Fruit fly (Drosophila melanogaster) whole organism, pupa: ENCODE results near the gene larp.

ENCODE experiments used
- CG13204 ChIP-seq: fragments of 200-800 bp; sonication (Bioruptor generic); optimal IDR thresholded peaks from 2 replicates; lab custom pipeline; 2018; ENCODE audit warnings: missing biosample characterization, mild to moderate bottlenecking, missing genetic modification characterization, moderate library complexity
- CG14655 ChIP-seq: fragments of 200-800 bp; sonication (Bioruptor generic); optimal IDR thresholded peaks from 3 replicates; lab custom pipeline; 2017; ENCODE audit warnings: mild to moderate bottlenecking, missing biosample characterization, missing genetic modification reagents, missing genetic modification characterization
- CG32121 ChIP-seq: fragments of 200-800 bp; sonication (Bioruptor generic); IDR thresholded peaks from 2 replicates; pipeline ENCODE4 v1.3.6; 2022; ENCODE audit warnings: missing biosample characterization, missing genetic modification characterization
- CG34367 ChIP-seq: fragments of 200-800 bp; sonication (Bioruptor generic); optimal IDR thresholded peaks from 2 replicates; lab custom pipeline; 2018; ENCODE audit warnings: missing biosample characterization, mild to moderate bottlenecking, missing genetic modification characterization
- CG4496 ChIP-seq: fragments of 200-800 bp; sonication (Bioruptor generic); IDR thresholded peaks from 3 replicates; pipeline ENCODE4 v1.3.6; 2022; ENCODE audit warnings: missing biosample characterization, missing genetic modification characterization
- CG8159 ChIP-seq: fragments of 200-800 bp; sonication (Bioruptor generic); optimal IDR thresholded peaks from 3 replicates; lab custom pipeline; 2018; ENCODE audit warnings: missing biosample characterization, mild to moderate bottlenecking, missing genetic modification characterization, moderate library complexity
- D1 ChIP-seq: fragments of 200-800 bp; sonication (Bioruptor generic); optimal IDR thresholded peaks from 2 replicates; lab custom pipeline; 2018; ENCODE audit warnings: missing biosample characterization, mild to moderate bottlenecking, missing genetic modification characterization, moderate library complexity
- EcR ChIP-seq: fragments of 200-800 bp; sonication (Bioruptor generic); optimal IDR thresholded peaks from 3 replicates; lab custom pipeline; 2019; ENCODE audit warnings: missing biosample characterization, missing genetic modification characterization, mild to moderate bottlenecking, moderate library complexity, missing genetic modification reagents
- Pif1B ChIP-seq: fragments of 200-800 bp; sonication (Bioruptor generic); optimal IDR thresholded peaks from 3 replicates; lab custom pipeline; 2016; ENCODE audit warnings: missing biosample characterization, missing genetic modification characterization
- Snoo ChIP-seq: fragments of 200-800 bp; sonication (Bioruptor generic); optimal IDR thresholded peaks from 3 replicates; lab custom pipeline; 2017; ENCODE audit warnings: missing biosample characterization, mild to moderate bottlenecking, missing genetic modification characterization, inconsistent platforms
- gl ChIP-seq: fragments of 200-800 bp; sonication (Bioruptor generic); optimal IDR thresholded peaks from 2 replicates; lab custom pipeline; 2018; ENCODE audit warnings: missing biosample characterization, mild to moderate bottlenecking, missing genetic modification characterization

DNA sequence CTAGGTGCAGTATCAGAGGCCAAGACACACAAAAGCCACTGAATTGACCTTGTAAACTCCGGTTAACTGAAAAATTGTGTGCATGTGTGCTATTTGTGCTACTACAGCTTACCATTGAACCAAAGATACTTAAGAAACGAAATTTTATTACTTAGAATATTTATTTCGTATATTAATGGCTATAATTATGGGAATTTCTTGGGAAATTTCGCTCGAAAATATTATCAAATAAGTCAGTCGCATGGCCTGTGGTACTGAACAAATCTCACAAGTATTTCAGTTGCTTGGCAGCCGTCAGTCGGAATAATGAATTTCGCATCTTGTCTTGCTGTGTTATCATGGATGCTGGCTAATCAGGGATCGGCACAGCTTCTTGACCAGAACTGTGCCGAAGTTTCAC lies 54.0 kb downstream of the larp start, which contains the start of gene CG34436:
- no peak for TF ChIP-seq CG13204 (GFP tag; lab: Kevin White, UChicago)
- no peak for TF ChIP-seq D1
- no peak for TF ChIP-seq Pif1B
- no peak for TF ChIP-seq CG32121
- no peak for TF ChIP-seq EcR (GFP tag; lab: Kevin White, UChicago)
- no peak for TF ChIP-seq CG4496 (GFP tag; lab: Robert Waterston, UW)
- TF ChIP-seq CG8159 (tag; lab: Kevin White, UChicago): no peak
- TF ChIP-seq CG34367: no peak
- TF ChIP-seq gl (tag; lab: Kevin White, UChicago): no peak
- no peak for TF ChIP-seq Snoo
- TF ChIP-seq CG14655 (GFP tag; lab: Kevin White, UChicago): no peak
